Worm (Caenorhabditis elegans) whole organism, L2 larva: Measurements from ENCODE around the gene Y60A9.1.

ENCODE experiments used
- Y55F3AM.14 ChIP-seq: fragments of 200-800 bp; sonication (Bioruptor generic); optimal IDR thresholded peaks from 2 replicates; lab custom pipeline; 2018; ENCODE audit warnings: mild to moderate bottlenecking, missing genetic modification characterization, missing compliant biosample characterization
- alr-1 ChIP-seq: fragments of 150-350 bp; optimal IDR thresholded peaks from 2 replicates; lab custom pipeline; 2014; ENCODE audit warnings: missing biosample characterization, missing genetic modification characterization
- aly-2 ChIP-seq: fragments of 150-350 bp; optimal IDR thresholded peaks from 2 replicates; lab custom pipeline; 2014; ENCODE audit warnings: missing biosample characterization, missing genetic modification characterization
- blmp-1 ChIP-seq: sonication (generic microtip); optimal IDR thresholded peaks from 2 replicates; lab custom pipeline; 2017; ENCODE audit warnings: missing genetic modification characterization, mild to moderate bottlenecking, missing compliant biosample characterization, antibody characterized with exemption, moderate library complexity; ENCODE audit not compliant: insufficient read depth
- lin-11 ChIP-seq: fragments of 150-350 bp; sonication (generic microtip); optimal IDR thresholded peaks from 2 replicates; lab custom pipeline; 2014; ENCODE audit warnings: missing biosample characterization, missing genetic modification characterization, inconsistent platforms, mixed read lengths
- lin-13 ChIP-seq: fragments of 150-350 bp; optimal IDR thresholded peaks from 2 replicates; lab custom pipeline; 2014; ENCODE audit warnings: missing biosample characterization, missing genetic modification reagents, missing genetic modification characterization
- nhr-11 ChIP-seq: fragments of 150-350 bp; optimal IDR thresholded peaks from 2 replicates; lab custom pipeline; 2014; ENCODE audit warnings: missing biosample characterization, missing genetic modification characterization
- nhr-12 ChIP-seq: fragments of 150-350 bp; optimal IDR thresholded peaks from 2 replicates; lab custom pipeline; 2014; ENCODE audit warnings: missing biosample characterization, missing genetic modification characterization
- nhr-21 ChIP-seq: fragments of 150-350 bp; optimal IDR thresholded peaks from 2 replicates; lab custom pipeline; 2014; ENCODE audit warnings: missing biosample characterization, missing genetic modification characterization
- nhr-237 ChIP-seq: fragments of 150-350 bp; optimal IDR thresholded peaks from 2 replicates; lab custom pipeline; 2014; ENCODE audit warnings: missing biosample characterization, missing genetic modification characterization
- nhr-77 ChIP-seq: fragments of 150-350 bp; optimal IDR thresholded peaks from 2 replicates; lab custom pipeline; 2014; ENCODE audit warnings: missing biosample characterization, missing genetic modification characterization
- peb-1 ChIP-seq: fragments of 150-350 bp; optimal IDR thresholded peaks from 2 replicates; lab custom pipeline; 2014; ENCODE audit warnings: missing biosample characterization, missing genetic modification characterization
- ztf-4 ChIP-seq: fragments of 150-350 bp; optimal IDR thresholded peaks from 2 replicates; lab custom pipeline; 2014; ENCODE audit warnings: missing biosample characterization, missing genetic modification characterization

ce11 chrX:14415641-14416040, 20.5 kb upstream of the Y60A9.1 start, which contains the start of gene F23D12.10:
- TF ChIP-seq nhr-237 (tag; lab: Kevin White, UChicago): no peak
- no peak for TF ChIP-seq lin-11 (tag; lab: Kevin White, UChicago)
- no peak for TF ChIP-seq alr-1 (tag; lab: Kevin White, UChicago)
- no peak for TF ChIP-seq nhr-11
- TF ChIP-seq Y55F3AM.14 (GFP tag; lab: Kevin White, UChicago): no peak
- TF ChIP-seq nhr-21 (tag; lab: Kevin White, UChicago): no peak
- TF ChIP-seq peb-1 (tag; lab: Kevin White, UChicago): no peak
- TF ChIP-seq aly-2: no peak
- no peak for TF ChIP-seq blmp-1 (tag; lab: Kevin White, UChicago)
- TF ChIP-seq nhr-12: no peak
- TF ChIP-seq nhr-77 (tag; lab: Kevin White, UChicago): no peak
- no peak for TF ChIP-seq lin-13
- TF ChIP-seq ztf-4: no peak
